Worm (Caenorhabditis elegans) whole organism, mixed stage, embryonic: ENCODE data around the gene mans-2.

Source experiments
- M03D4.4 ChIP-seq: sonication (generic microtip); optimal IDR thresholded peaks from 2 replicates; lab custom pipeline; 2017; ENCODE audit warnings: mild to moderate bottlenecking, missing genetic modification characterization, missing compliant biosample characterization
- bed-3 ChIP-seq: fragments of 200-800 bp; sonication (Bioruptor generic); optimal IDR thresholded peaks from 3 replicates; lab custom pipeline; 2018; ENCODE audit warnings: mild to moderate bottlenecking, missing genetic modification characterization, moderate library complexity, missing compliant biosample characterization
- blmp-1 ChIP-seq: fragments of 150-350 bp; optimal IDR thresholded peaks from 2 replicates; lab custom pipeline; 2014; ENCODE audit warnings: missing biosample characterization, missing genetic modification characterization
- ceh-43 ChIP-seq: fragments of 200-800 bp; sonication (Bioruptor generic); optimal IDR thresholded peaks from 2 replicates; lab custom pipeline; 2018; ENCODE audit warnings: mild to moderate bottlenecking, missing genetic modification characterization, moderate library complexity, missing compliant biosample characterization
- ceh-83 ChIP-seq: fragments of 200-800 bp; sonication (Bioruptor generic); optimal IDR thresholded peaks from 2 replicates; lab custom pipeline; 2018; ENCODE audit warnings: mild to moderate bottlenecking, missing genetic modification characterization, missing compliant biosample characterization
- ces-1 ChIP-seq: fragments of 150-350 bp; optimal IDR thresholded peaks from 2 replicates; lab custom pipeline; 2014; ENCODE audit warnings: missing biosample characterization, missing genetic modification reagents, missing genetic modification characterization
- cnd-1 ChIP-seq: fragments of 200-800 bp; sonication (Bioruptor generic); optimal IDR thresholded peaks from 2 replicates; lab custom pipeline; 2018; ENCODE audit warnings: mild to moderate bottlenecking, missing genetic modification characterization, missing compliant biosample characterization
- elt-3 ChIP-seq: fragments of 150-350 bp; optimal IDR thresholded peaks from 2 replicates; lab custom pipeline; 2014; ENCODE audit warnings: missing biosample characterization, missing genetic modification characterization
- flh-1 ChIP-seq: fragments of 200-800 bp; sonication (Bioruptor generic); optimal IDR thresholded peaks from 2 replicates; lab custom pipeline; 2018; ENCODE audit warnings: mild to moderate bottlenecking, missing genetic modification characterization, moderate library complexity, missing compliant biosample characterization
- ham-2 ChIP-seq: fragments of 200-800 bp; sonication (Bioruptor generic); optimal IDR thresholded peaks from 2 replicates; lab custom pipeline; 2018; ENCODE audit warnings: mild to moderate bottlenecking, missing genetic modification characterization, missing compliant biosample characterization
- hlh-1 ChIP-seq: fragments of 150-350 bp; optimal IDR thresholded peaks from 2 replicates; lab custom pipeline; 2014; ENCODE audit warnings: missing biosample characterization, missing genetic modification reagents, missing genetic modification characterization
- lin-13 ChIP-seq: fragments of 150-350 bp; optimal IDR thresholded peaks from 2 replicates; lab custom pipeline; 2014; ENCODE audit warnings: missing biosample characterization, missing genetic modification characterization
- lin-32 ChIP-seq: fragments of 200-800 bp; sonication (Bioruptor generic); optimal IDR thresholded peaks from 2 replicates; lab custom pipeline; 2018; ENCODE audit warnings: mild to moderate bottlenecking, missing genetic modification characterization, missing compliant biosample characterization
- lsy-2 ChIP-seq: fragments of 150-350 bp; optimal IDR thresholded peaks from 2 replicates; lab custom pipeline; 2014; ENCODE audit warnings: missing biosample characterization, missing genetic modification characterization
- mep-1 ChIP-seq: fragments of 150-350 bp; optimal IDR thresholded peaks from 2 replicates; lab custom pipeline; 2017; ENCODE audit warnings: missing biosample characterization, missing genetic modification reagents, missing genetic modification characterization, inconsistent platforms
- mls-2 ChIP-seq: sonication (generic microtip); optimal IDR thresholded peaks from 2 replicates; lab custom pipeline; 2016; ENCODE audit warnings: mild to moderate bottlenecking, missing genetic modification characterization, moderate library complexity, missing compliant biosample characterization
- nhr-12 ChIP-seq: fragments of 150-350 bp; optimal IDR thresholded peaks from 2 replicates; lab custom pipeline; 2014; ENCODE audit warnings: missing biosample characterization, missing genetic modification characterization
- nhr-2 ChIP-seq: fragments of 150-350 bp; optimal IDR thresholded peaks from 2 replicates; lab custom pipeline; 2014; ENCODE audit warnings: missing biosample characterization, missing genetic modification characterization
- nhr-237 ChIP-seq: fragments of 150-350 bp; optimal IDR thresholded peaks from 2 replicates; lab custom pipeline; 2014; ENCODE audit warnings: missing biosample characterization, missing genetic modification characterization
- nhr-28 ChIP-seq: fragments of 150-350 bp; optimal IDR thresholded peaks from 2 replicates; lab custom pipeline; 2014; ENCODE audit warnings: missing biosample characterization, missing genetic modification characterization
- nhr-76 ChIP-seq: sonication (generic microtip); optimal IDR thresholded peaks from 2 replicates; lab custom pipeline; 2017; ENCODE audit warnings: missing biosample characterization, missing genetic modification characterization
- pha-4 ChIP-seq: fragments of 150-350 bp; optimal IDR thresholded peaks from 2 replicates; lab custom pipeline; 2018; ENCODE audit warnings: missing biosample characterization, missing genetic modification reagents, missing genetic modification characterization
- sem-2 ChIP-seq: fragments of 200-800 bp; sonication (Bioruptor generic); optimal IDR thresholded peaks from 2 replicates; lab custom pipeline; 2018; ENCODE audit warnings: mild to moderate bottlenecking, missing genetic modification characterization, missing compliant biosample characterization
- snpc-4 ChIP-seq: fragments of 150-350 bp; optimal IDR thresholded peaks from 2 replicates; lab custom pipeline; 2014; ENCODE audit warnings: missing biosample characterization, missing genetic modification characterization
- sptf-1 ChIP-seq: sonication (generic microtip); optimal IDR thresholded peaks from 2 replicates; lab custom pipeline; 2017; ENCODE audit warnings: mild to moderate bottlenecking, missing genetic modification characterization, moderate library complexity, missing compliant biosample characterization
- unc-120 ChIP-seq: sonication (generic microtip); optimal IDR thresholded peaks from 2 replicates; lab custom pipeline; 2017; ENCODE audit warnings: missing genetic modification characterization, missing compliant biosample characterization; ENCODE audit not compliant: poor library complexity, severe bottlenecking
- unc-39 ChIP-seq: fragments of 150-350 bp; optimal IDR thresholded peaks from 2 replicates; lab custom pipeline; 2014; ENCODE audit warnings: missing biosample characterization, missing genetic modification characterization
- unc-62 ChIP-seq: fragments of 150-350 bp; optimal IDR thresholded peaks from 2 replicates; lab custom pipeline; 2014; ENCODE audit warnings: missing biosample characterization, missing genetic modification reagents, missing genetic modification characterization
- zip-8 ChIP-seq: fragments of 150-350 bp; optimal IDR thresholded peaks from 2 replicates; lab custom pipeline; 2014; ENCODE audit warnings: missing biosample characterization, missing genetic modification characterization
- ztf-11 ChIP-seq: fragments of 150-350 bp; optimal IDR thresholded peaks from 2 replicates; lab custom pipeline; 2014; ENCODE audit warnings: missing biosample characterization, missing genetic modification characterization

The mans-2 gene

ce11 chrV:11960084-11960830, 25.0 kb downstream of the mans-2 start:
- TF ChIP-seq blmp-1 (no peak), ham-2 (GFP tag; lab: Kevin White, UChicago) (no peak), nhr-237 (tag; lab: Kevin White, UChicago) (no peak), ceh-43 (GFP tag; lab: Kevin White, UChicago) (no peak), mep-1 (no peak), ces-1 (GFP tag; lab: Kevin White, UChicago) (peak; percentile 63), unc-39 (tag; lab: Kevin White, UChicago) (no peak), bed-3 (GFP tag; lab: Kevin White, UChicago) (no peak), unc-62 (GFP tag; lab: Kevin White, UChicago) (peak; percentile 62), ztf-11 (tag; lab: Kevin White, UChicago) (no peak)

ce11 chrV:11958343-11959291, 26.7 kb downstream of the mans-2 start, which contains the start of gene F58H1.5:
TSS of gene F58H1.5 (plus strand) at chrV:11958393.
- TF ChIP-seq mls-2 (tag; lab: Kevin White, UChicago) (no peak), nhr-28 (no peak), sem-2 (GFP tag; lab: Kevin White, UChicago) (no peak), unc-120 (tag; lab: Kevin White, UChicago) (peak; percentile 54), ces-1 (GFP tag; lab: Kevin White, UChicago) (peak; percentile 71), elt-3 (tag; lab: Kevin White, UChicago) (no peak), sptf-1 (no peak), snpc-4 (tag; lab: Kevin White, UChicago) (no peak), nhr-76 (no peak), cnd-1 (no peak), ceh-83 (GFP tag; lab: Kevin White, UChicago) (no peak), unc-39 (tag; lab: Kevin White, UChicago) (no peak), nhr-2 (tag; lab: Kevin White, UChicago) (peak; percentile 60), M03D4.4 (tag; lab: Kevin White, UChicago) (no peak), flh-1 (GFP tag; lab: Kevin White, UChicago) (no peak), unc-62 (GFP tag; lab: Kevin White, UChicago) (peak; percentile 1), mep-1 (no peak), hlh-1 (tag; lab: Kevin White, UChicago) (peak; percentile 98), zip-8 (tag; lab: Kevin White, UChicago) (no peak)

ce11 chrV:11955617-11956016, 29.7 kb downstream of the mans-2 start:
- TF ChIP-seq ces-1 (GFP tag; lab: Kevin White, UChicago): peak; percentile 78
- no peak for TF ChIP-seq pha-4 (tag; lab: Kevin White, UChicago)
- TF ChIP-seq ham-2 (GFP tag; lab: Kevin White, UChicago): peak; percentile 6
- TF ChIP-seq, all 35 proteins: peak for 2

- TF ChIP-seq ceh-43 (GFP tag; lab: Kevin White, UChicago) (no peak), sptf-1 (no peak), ham-2 (GFP tag; lab: Kevin White, UChicago) (no peak), hlh-1 (tag; lab: Kevin White, UChicago) (no peak), snpc-4 (tag; lab: Kevin White, UChicago) (no peak), nhr-12 (tag; lab: Kevin White, UChicago) (no peak), unc-62 (GFP tag; lab: Kevin White, UChicago) (no peak), ces-1 (GFP tag; lab: Kevin White, UChicago) (peak; percentile 98)
- TF ChIP-seq, all 35 proteins: peak for 1
These were observed 31.7 kb downstream of the mans-2 start for ce11 chrV:11953621-11954020.

ce11 chrV:11952854-11953447, 32.3 kb downstream of the mans-2 start:
- TF ChIP-seq zip-8 (tag; lab: Kevin White, UChicago): peak; percentile 54
- TF ChIP-seq mep-1: no peak
- TF ChIP-seq ceh-83 (GFP tag; lab: Kevin White, UChicago): no peak
- TF ChIP-seq unc-39 (tag; lab: Kevin White, UChicago): no peak
- TF ChIP-seq cnd-1: peak; percentile 7
- TF ChIP-seq lsy-2 (tag; lab: Kevin White, UChicago): no peak
- TF ChIP-seq nhr-2 (tag; lab: Kevin White, UChicago): peak; percentile 96
- TF ChIP-seq lin-32 (GFP tag; lab: Kevin White, UChicago): peak; percentile 94
- no peak for TF ChIP-seq nhr-76
- no peak for TF ChIP-seq lin-13 (tag; lab: Kevin White, UChicago)
- TF ChIP-seq flh-1 (GFP tag; lab: Kevin White, UChicago): no peak
- no peak for TF ChIP-seq bed-3 (GFP tag; lab: Kevin White, UChicago)
- no peak for TF ChIP-seq unc-120 (tag; lab: Kevin White, UChicago)
- no peak for TF ChIP-seq unc-62 (GFP tag; lab: Kevin White, UChicago)
